Fruit fly (Drosophila melanogaster): Measurements from ENCODE around the gene Amt.
A peak's percentile ranks its signal among the peaks of the same experiment; 100 is the strongest.

Gene Amt

DNA sequence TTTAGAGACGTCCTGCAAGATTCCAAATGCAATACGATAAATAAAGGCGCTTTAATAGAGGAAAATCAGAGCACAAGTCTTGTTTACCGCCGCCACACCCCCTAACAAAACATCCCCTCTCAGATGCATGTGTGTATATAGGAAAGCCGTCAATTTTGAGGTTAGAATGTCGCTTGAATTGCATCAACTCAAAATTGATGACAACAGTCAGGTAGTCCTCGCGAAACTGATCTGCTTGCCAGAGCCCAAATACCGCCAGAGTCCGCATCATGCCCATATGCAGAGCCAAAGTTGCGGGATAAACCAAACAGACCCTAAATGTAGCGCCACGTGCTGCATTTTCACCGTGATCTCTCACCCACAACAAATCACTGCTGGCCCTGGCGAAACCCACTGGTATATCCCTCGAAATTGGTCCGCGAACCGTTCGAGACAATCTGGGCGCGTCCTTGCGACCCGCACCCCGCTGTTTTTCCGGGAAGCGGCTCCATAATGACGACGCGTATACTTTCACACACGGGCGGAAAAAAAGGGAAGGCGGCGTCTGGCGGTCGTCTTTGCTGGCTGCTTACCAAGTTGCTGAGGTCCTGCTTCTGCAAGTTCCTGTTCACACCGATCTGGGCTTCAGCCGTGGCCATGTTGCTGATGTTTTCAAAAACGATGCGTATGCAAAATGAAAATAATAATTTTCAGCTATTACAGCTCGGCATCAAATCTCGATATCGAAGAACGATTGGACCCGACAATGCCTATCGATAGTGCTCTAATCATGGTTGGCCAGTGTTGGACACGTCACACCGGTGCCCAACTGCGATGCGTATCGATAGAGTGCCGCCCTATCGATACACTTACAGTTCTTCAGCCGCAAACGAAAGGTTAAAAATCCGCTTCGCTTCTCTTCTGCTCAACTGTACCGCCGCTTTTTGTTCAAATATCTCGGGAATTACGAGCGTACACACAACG lies 14.1 kb upstream of the Amt start, which contains the start of the genes eIF2gamma and Set (continued):
- TF ChIP-seq Bdp1 (GFP tag; optimal IDR thresholded peaks at IDR 0.05) (no peak), CG17359 (tag; optimal IDR thresholded peaks at IDR 0.05) (no peak), gcm2 (GFP tag; optimal IDR thresholded peaks at IDR 0.05) (no peak), Dp (GFP tag; optimal IDR thresholded peaks at IDR 0.05) (peak; percentile 69), nom (GFP tag; optimal IDR thresholded peaks at IDR 0.05) (peak; percentile 18), Ssrp (tag; optimal IDR thresholded peaks at IDR 0.05) (no peak), NC2α (GFP tag; optimal IDR thresholded peaks at IDR 0.05) (no peak), CG6272 (GFP tag; IDR thresholded peaks at IDR 0.05) (no peak), CG17361 (GFP tag; IDR thresholded peaks at IDR 0.05) (no peak), Optix (GFP tag; IDR thresholded peaks at IDR 0.05) (no peak), Adf1 (GFP tag; IDR thresholded peaks at IDR 0.05) (peak; percentile 37), Ada2b (GFP tag; IDR thresholded peaks at IDR 0.05) (no peak), wor (GFP tag; IDR thresholded peaks at IDR 0.05) (no peak), bigmax (GFP tag; optimal IDR thresholded peaks at IDR 0.05) (peak; percentile 95), klu (GFP tag; IDR thresholded peaks at IDR 0.05) (no peak), sens (GFP tag) (peak; percentile 7), CG4424 (GFP tag; optimal IDR thresholded peaks at IDR 0.05) (no peak), Side (GFP tag; optimal IDR thresholded peaks at IDR 0.05) (peak; percentile 31), CG4707 (GFP tag; optimal IDR thresholded peaks at IDR 0.05) (no peak), her (GFP tag; optimal IDR thresholded peaks at IDR 0.05) (peak; percentile 28), so (GFP tag; IDR thresholded peaks at IDR 0.05) (no peak), Antp (GFP tag; optimal IDR thresholded peaks at IDR 0.05) (peak; percentile 47), zf30C (GFP tag; optimal IDR thresholded peaks at IDR 0.05) (no peak), CG2116 (GFP tag; optimal IDR thresholded peaks at IDR 0.05) (peak; percentile 96), pho (GFP tag; optimal IDR thresholded peaks at IDR 0.05) (no peak), nmo (GFP tag; optimal IDR thresholded peaks at IDR 0.05) (peak; percentile 54), hth (optimal IDR thresholded peaks at IDR 0.05) (no peak), trem (tag; optimal IDR thresholded peaks at IDR 0.05) (peak; percentile 74), nau (GFP tag; optimal IDR thresholded peaks at IDR 0.05) (no peak), Vsx1 (GFP tag; optimal IDR thresholded peaks at IDR 0.05) (no peak), CG15601 (tag; optimal IDR thresholded peaks at IDR 0.05) (no peak), CG18476 (GFP tag; optimal IDR thresholded peaks at IDR 0.05) (no peak), Sox100B (GFP tag; optimal IDR thresholded peaks at IDR 0.05) (no peak), CG10321 (GFP tag; IDR thresholded peaks at IDR 0.05) (no peak), yki (optimal IDR thresholded peaks at IDR 0.05) (no peak), dpn (GFP tag; optimal IDR thresholded peaks at IDR 0.05) (peak in 1 of 2 experiments; percentile 66), CG8359 (GFP tag; optimal IDR thresholded peaks at IDR 0.05; ENCODE audit: borderline replicate concordance) (no peak), psq (GFP tag; optimal IDR thresholded peaks at IDR 0.05) (no peak), pzg (GFP tag; optimal IDR thresholded peaks at IDR 0.05) (peak; percentile 96), CG2129 (GFP tag; IDR thresholded peaks at IDR 0.05; ENCODE audit: partially characterized antibody) (peak; percentile 88), CG3838 (GFP tag; optimal IDR thresholded peaks at IDR 0.05) (no peak), GATAe (GFP tag; conservative IDR thresholded peaks at IDR 0.05) (0 out of 2 replicates have a peak, but pooled peaks have one; percentile 13), CG15073 (GFP tag; optimal IDR thresholded peaks at IDR 0.05) (no peak), HmgZ (tag; optimal IDR thresholded peaks at IDR 0.05) (peak; percentile 85), ci (GFP tag; IDR thresholded peaks at IDR 0.05) (0 out of 3 replicates have a peak, but pooled peaks have one; percentile 55), tll (GFP tag; optimal IDR thresholded peaks at IDR 0.05) (no peak), Nf-YB (GFP tag; optimal IDR thresholded peaks at IDR 0.05) (no peak), sd (tag; optimal IDR thresholded peaks at IDR 0.05) (no peak), Aef1 (GFP tag; IDR thresholded peaks at IDR 0.05) (no peak)

All from whole organism, embryonic.